Worm (Caenorhabditis elegans): ENCODE results near the gene Y2H9A.6.

Gene Y2H9A.6

DNA sequence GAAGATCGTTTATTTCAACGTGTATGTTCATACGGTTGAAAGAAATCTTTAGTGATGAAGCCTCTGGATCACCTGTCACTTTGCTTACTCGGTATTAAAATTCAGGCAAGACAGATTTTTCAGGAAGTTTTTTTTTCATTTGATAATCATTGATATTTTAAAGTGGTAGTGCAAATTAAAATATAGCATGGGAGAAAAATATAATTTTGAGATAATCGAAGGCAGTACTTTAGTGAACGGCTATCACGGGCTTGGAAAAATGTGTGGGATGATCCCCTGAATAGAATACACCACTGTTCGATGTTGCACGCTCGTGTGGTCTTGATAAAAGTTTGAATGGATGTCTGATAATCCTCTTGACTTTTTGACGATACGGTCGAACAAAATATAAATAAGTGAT is 16.3 kb upstream of the Y2H9A.6 start:
- TF ChIP-seq ceh-19 (GFP tag; optimal IDR thresholded peaks at IDR 0.05) (no peak), Y22D7AL.16 (tag; optimal IDR thresholded peaks at IDR 0.05) (no peak), rnt-1 (tag; optimal IDR thresholded peaks at IDR 0.05) (no peak), madf-2 (tag; optimal IDR thresholded peaks at IDR 0.05) (no peak), dmd-4 (tag; optimal IDR thresholded peaks at IDR 0.05; ENCODE audit: borderline replicate concordance) (no peak), ama-1 (optimal IDR thresholded peaks at IDR 0.05) (no peak), hlh-15 (tag; optimal IDR thresholded peaks at IDR 0.05) (no peak), sdc-2 (tag; optimal IDR thresholded peaks at IDR 0.05) (no peak), fkh-10 (GFP tag; optimal IDR thresholded peaks at IDR 0.05) (no peak), hlh-13 (GFP tag; optimal IDR thresholded peaks at IDR 0.05) (no peak), tbx-2 (tag; optimal IDR thresholded peaks at IDR 0.05) (no peak), ceh-34 (tag; optimal IDR thresholded peaks at IDR 0.05) (no peak), pha-2 (tag; optimal IDR thresholded peaks at IDR 0.05) (no peak)

- no peak for TF ChIP-seq mec-3 (tag; optimal IDR thresholded peaks at IDR 0.05; ENCODE audit: borderline replicate concordance)
- no peak for TF ChIP-seq ceh-6 (GFP tag; optimal IDR thresholded peaks at IDR 0.05)
These were observed 15.0 kb upstream of the Y2H9A.6 start, which contains the start of gene srd-19 for ce11 chrV:13428660-13429059. Gene srd-19 (minus strand): TSS chrV:13428760.

- TF ChIP-seq ceh-48 (tag; optimal IDR thresholded peaks at IDR 0.05) = no peak
- TF ChIP-seq hlh-30 (tag; optimal IDR thresholded peaks at IDR 0.05; ENCODE audit: insufficient read depth) = no peak
- no peak for TF ChIP-seq hlh-6 (tag; optimal IDR thresholded peaks at IDR 0.05)
- TF ChIP-seq unc-3 (GFP tag; conservative IDR thresholded peaks at IDR 0.05) = no peak
- TF ChIP-seq unc-3 (tag; optimal IDR thresholded peaks at IDR 0.05) = no peak
These were observed 11.3 kb upstream of the Y2H9A.6 start, which contains the start of gene srd-17 for ce11 chrV:13432364-13432763. Gene srd-17 (minus strand): TSS chrV:13432714.

DNA sequence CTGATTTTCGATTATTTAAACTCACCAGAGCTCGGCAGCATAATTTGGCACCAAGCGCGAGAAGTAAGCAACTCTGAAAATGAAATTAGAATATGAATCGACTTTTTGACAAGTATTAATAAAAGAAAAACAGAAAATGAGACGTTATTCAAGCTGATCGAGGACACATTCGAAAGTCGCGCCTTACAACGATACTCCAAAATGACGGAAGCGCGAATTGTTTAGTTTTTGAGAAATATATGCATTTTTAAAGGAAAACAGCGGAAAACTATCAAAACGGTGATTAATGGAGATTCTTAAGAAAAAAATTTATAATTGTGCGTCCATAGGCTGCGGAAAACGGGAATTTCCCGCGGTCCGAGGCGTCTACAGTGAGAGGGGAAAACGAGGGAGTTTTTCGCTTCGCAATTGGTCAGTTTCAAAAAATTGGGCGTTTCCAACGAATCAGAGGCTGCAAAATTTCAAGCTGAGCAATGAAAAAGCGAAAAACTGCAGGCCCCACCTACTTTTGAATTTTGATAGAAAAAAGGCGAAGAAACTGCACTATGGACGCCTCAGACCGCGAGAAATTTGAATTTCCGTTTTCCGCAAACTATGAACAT is 6.1 kb upstream of the Y2H9A.6 start, which contains the start of gene mes-4:
Gene mes-4, minus strand, starts transcription at position 73 of the 602 bp plus-strand sequence.
- no peak for TF ChIP-seq unc-42 (tag; optimal IDR thresholded peaks at IDR 0.05)
- TF ChIP-seq nfya-1 (tag; optimal IDR thresholded peaks at IDR 0.05) = peak; percentile 85
- no peak for TF ChIP-seq T23F11.4 (GFP tag; optimal IDR thresholded peaks at IDR 0.05)
- TF ChIP-seq K09A11.1 (tag; optimal IDR thresholded peaks at IDR 0.05; ENCODE audit: insufficient read depth) = no peak
- TF ChIP-seq pag-3 (tag; optimal IDR thresholded peaks at IDR 0.05; ENCODE audit: borderline replicate concordance) = no peak
- TF ChIP-seq fax-1 (tag; optimal IDR thresholded peaks at IDR 0.05) = no peak
- no peak for TF ChIP-seq pax-1 (tag; optimal IDR thresholded peaks at IDR 0.05)

- TF ChIP-seq Y22D7AL.16 (tag; optimal IDR thresholded peaks at IDR 0.05) = no peak
- no peak for TF ChIP-seq unc-42 (tag; optimal IDR thresholded peaks at IDR 0.05)
- no peak for TF ChIP-seq madf-2 (tag; optimal IDR thresholded peaks at IDR 0.05)
- no peak for TF ChIP-seq ahr-1 (tag; optimal IDR thresholded peaks at IDR 0.05)
- no peak for TF ChIP-seq pha-4 (tag; optimal IDR thresholded peaks at IDR 0.05)
- TF ChIP-seq ets-4 (tag; optimal IDR thresholded peaks at IDR 0.05) = no peak
- no peak for TF ChIP-seq nhr-232 (tag; optimal IDR thresholded peaks at IDR 0.05)
- no peak for TF ChIP-seq elt-2 (tag; optimal IDR thresholded peaks at IDR 0.05)
- TF ChIP-seq K09A11.1 (tag; optimal IDR thresholded peaks at IDR 0.05; ENCODE audit: insufficient read depth) = no peak
- no peak for TF ChIP-seq ceh-14 (tag; optimal IDR thresholded peaks at IDR 0.05)
- no peak for TF ChIP-seq C38D4.7 (GFP tag; optimal IDR thresholded peaks at IDR 0.05)
- TF ChIP-seq gmeb-2 (tag; optimal IDR thresholded peaks at IDR 0.05) = no peak
- no peak for TF ChIP-seq K02D7.2 (tag; optimal IDR thresholded peaks at IDR 0.05)
- no peak for TF ChIP-seq sdc-2 (tag; optimal IDR thresholded peaks at IDR 0.05)
- TF ChIP-seq elt-4 (tag; optimal IDR thresholded peaks at IDR 0.05) = no peak
- no peak for TF ChIP-seq hlh-8 (tag; optimal IDR thresholded peaks at IDR 0.05)
- TF ChIP-seq nfya-1 (tag; optimal IDR thresholded peaks at IDR 0.05) = no peak
- no peak for TF ChIP-seq ama-1 (optimal IDR thresholded peaks at IDR 0.05)
- TF ChIP-seq ceh-22 (tag; optimal IDR thresholded peaks at IDR 0.05) = no peak
- no peak for TF ChIP-seq nhr-11 (tag; optimal IDR thresholded peaks at IDR 0.05)
These were observed 2.0 kb upstream of the Y2H9A.6 start, which contains the start of gene col-162 for ce11 chrV:13441661-13442060. Gene col-162 (plus strand): TSS chrV:13441961.

Data from whole organism, late embryonic.